Fruit fly (Drosophila melanogaster) whole organism, embryonic: ENCODE data around the gene CG14329.
A peak's percentile ranks its signal among the peaks of the same experiment; 100 is the strongest.

ENCODE experiments used
- Ada2b ChIP-seq: fragments of 200-800 bp; sonication (Bioruptor generic); IDR thresholded peaks from 2 replicates; pipeline ENCODE4 v1.3.6; 2022; ENCODE audit warnings: missing biosample characterization, missing genetic modification characterization
- Bdp1 ChIP-seq: fragments of 200-800 bp; sonication (Bioruptor generic); optimal IDR thresholded peaks from 3 replicates; lab custom pipeline; 2016; ENCODE audit warnings: missing biosample characterization, missing genetic modification characterization
- CG10321 ChIP-seq: fragments of 200-800 bp; sonication (Bioruptor generic); IDR thresholded peaks from 2 replicates; pipeline ENCODE4 v1.3.6; 2022; ENCODE audit warnings: missing biosample characterization, missing genetic modification characterization
- CG10654 ChIP-seq: fragments of 200-800 bp; sonication (Bioruptor generic); optimal IDR thresholded peaks from 2 replicates; lab custom pipeline; 2016; ENCODE audit warnings: missing biosample characterization, missing genetic modification characterization
- CG11560 ChIP-seq: fragments of 200-800 bp; sonication (Bioruptor generic); IDR thresholded peaks from 3 replicates; pipeline ENCODE4 v1.3.6; 2022; ENCODE audit warnings: missing biosample characterization, missing genetic modification characterization
- CG12155 ChIP-seq: fragments of 200-800 bp; sonication (Bioruptor generic); optimal IDR thresholded peaks from 3 replicates; lab custom pipeline; 2016; ENCODE audit warnings: missing biosample characterization, missing genetic modification characterization
- CG14050 ChIP-seq: fragments of 200-800 bp; sonication (Bioruptor generic); IDR thresholded peaks from 3 replicates; pipeline ENCODE4 v1.3.6; 2022; ENCODE audit warnings: missing biosample characterization, missing genetic modification characterization
- CG14441 ChIP-seq: fragments of 200-800 bp; sonication (Bioruptor generic); IDR thresholded peaks from 2 replicates; pipeline ENCODE4 v1.3.6; 2022; ENCODE audit warnings: missing biosample characterization, missing genetic modification characterization
- CG14860 ChIP-seq: fragments of 200-800 bp; sonication (Bioruptor generic); IDR thresholded peaks from 3 replicates; pipeline ENCODE4 v1.3.6; 2022; ENCODE audit warnings: missing biosample characterization, missing genetic modification characterization; ENCODE audit not compliant: partially characterized antibody
- CG17328 ChIP-seq: fragments of 200-800 bp; sonication (Bioruptor generic); IDR thresholded peaks from 2 replicates; pipeline ENCODE4 v1.3.6; 2022; ENCODE audit warnings: missing biosample characterization, missing genetic modification characterization
- CG2116 ChIP-seq: fragments of 200-800 bp; sonication (Bioruptor generic); optimal IDR thresholded peaks from 3 replicates; lab custom pipeline; 2018; ENCODE audit warnings: missing biosample characterization, mild to moderate bottlenecking, missing genetic modification characterization
- CG31365 ChIP-seq: fragments of 200-800 bp; sonication (Bioruptor generic); optimal IDR thresholded peaks from 2 replicates; lab custom pipeline; 2018; ENCODE audit warnings: missing biosample characterization, mild to moderate bottlenecking, missing genetic modification characterization
- CG32767 ChIP-seq: fragments of 200-800 bp; sonication (Bioruptor generic); IDR thresholded peaks from 2 replicates; pipeline ENCODE4 v1.3.6; 2022; ENCODE audit warnings: missing biosample characterization, missing genetic modification characterization
- CG4360 ChIP-seq: fragments of 200-800 bp; sonication (Bioruptor generic); IDR thresholded peaks from 2 replicates; pipeline ENCODE4 v1.3.6; 2022; ENCODE audit warnings: missing biosample characterization, missing genetic modification characterization
- CG6272 ChIP-seq: fragments of 200-800 bp; sonication (Bioruptor generic); IDR thresholded peaks from 2 replicates; pipeline ENCODE4 v1.3.6; 2022; ENCODE audit warnings: missing biosample characterization, missing genetic modification characterization
- CG7745 ChIP-seq: fragments of 200-800 bp; sonication (Bioruptor generic); optimal IDR thresholded peaks from 2 replicates; lab custom pipeline; 2018; ENCODE audit warnings: missing biosample characterization, mild to moderate bottlenecking, missing genetic modification characterization, moderate library complexity
- CkIIα-i1 ChIP-seq: fragments of 200-800 bp; sonication (Bioruptor generic); IDR thresholded peaks from 2 replicates; pipeline ENCODE4 v1.3.6; 2022; ENCODE audit warnings: missing biosample characterization, missing genetic modification characterization
- HmgZ ChIP-seq: fragments of 200-800 bp; sonication (Bioruptor generic); optimal IDR thresholded peaks from 2 replicates; lab custom pipeline; 2018; ENCODE audit warnings: missing biosample characterization, mild to moderate bottlenecking, missing genetic modification characterization
- Hsf ChIP-seq: fragments of 200-800 bp; sonication (Bioruptor generic); optimal IDR thresholded peaks from 3 replicates; lab custom pipeline; 2016; ENCODE audit warnings: missing biosample characterization, missing genetic modification characterization
- Lim3 ChIP-seq: fragments of 200-800 bp; sonication (Bioruptor generic); IDR thresholded peaks from 2 replicates; pipeline ENCODE4 v1.3.6; 2022; ENCODE audit warnings: missing biosample characterization, missing genetic modification characterization
- Lpt ChIP-seq: fragments of >200 bp; optimal IDR thresholded peaks from 2 replicates; lab custom pipeline; 2018; ENCODE audit warnings: missing biosample characterization, missing genetic modification characterization
- Oaz ChIP-seq: fragments of 200-800 bp; sonication (Bioruptor generic); IDR thresholded peaks from 2 replicates; pipeline ENCODE4 v1.3.6; 2022; ENCODE audit warnings: missing biosample characterization, missing genetic modification characterization
- Ptx1 ChIP-seq: fragments of 200-800 bp; sonication (Bioruptor generic); IDR thresholded peaks from 2 replicates; pipeline ENCODE4 v1.3.6; 2022; ENCODE audit warnings: missing biosample characterization, missing genetic modification characterization
- Side ChIP-seq: fragments of 200-800 bp; sonication (Bioruptor generic); optimal IDR thresholded peaks from 2 replicates; lab custom pipeline; 2016; ENCODE audit warnings: missing biosample characterization, missing genetic modification characterization
- Ssrp ChIP-seq: fragments of 200-800 bp; sonication (Bioruptor generic); optimal IDR thresholded peaks from 2 replicates; lab custom pipeline; 2018; ENCODE audit warnings: missing biosample characterization, mild to moderate bottlenecking, missing genetic modification characterization, moderate library complexity
- Xbp1 ChIP-seq: fragments of 200-800 bp; sonication (Bioruptor generic); optimal IDR thresholded peaks from 3 replicates; lab custom pipeline; 2016; ENCODE audit warnings: missing biosample characterization, mild to moderate bottlenecking, missing genetic modification characterization
- ab ChIP-seq: fragments of 200-800 bp; sonication (Bioruptor generic); optimal IDR thresholded peaks from 2 replicates; lab custom pipeline; 2016; ENCODE audit warnings: missing biosample characterization, missing genetic modification characterization
- cad ChIP-seq: fragments of >200 bp; optimal IDR thresholded peaks from 2 replicates; lab custom pipeline; 2017; ENCODE audit warnings: missing biosample characterization, missing genetic modification characterization
- chif ChIP-seq, 2 experiments: fragments of 200-800 bp; sonication (Bioruptor generic); optimal IDR thresholded peaks; 3 replicates each; lab custom pipeline; 2016; ENCODE audit warnings: missing biosample characterization in 2 of 2, missing genetic modification characterization in 2 of 2
- crp ChIP-seq, 2 experiments: fragments of 200-800 bp; sonication (Bioruptor generic); optimal IDR thresholded peaks; 2 replicates in 1 of 2; 3 replicates in 1 of 2; lab custom pipeline; 2017; ENCODE audit warnings: missing biosample characterization in 2 of 2, missing genetic modification characterization in 2 of 2, mild to moderate bottlenecking in 1 of 2, moderate library complexity in 1 of 2
- dm ChIP-seq: fragments of 200-800 bp; sonication (Bioruptor generic); optimal IDR thresholded peaks from 3 replicates; lab custom pipeline; 2016; ENCODE audit warnings: missing biosample characterization, missing genetic modification characterization
- eve ChIP-seq, 2 experiments: fragments of >200 bp; optimal IDR thresholded peaks; 2 replicates each; lab custom pipeline; 2017; ENCODE audit warnings: missing biosample characterization in 2 of 2, missing genetic modification characterization in 2 of 2
- fd96Cb ChIP-seq: fragments of 200-800 bp; sonication (Bioruptor generic); optimal IDR thresholded peaks from 2 replicates; lab custom pipeline; 2018; ENCODE audit warnings: missing biosample characterization, mild to moderate bottlenecking, missing genetic modification characterization, moderate library complexity
- gcm2 ChIP-seq: fragments of 200-800 bp; sonication (Bioruptor generic); optimal IDR thresholded peaks from 2 replicates; lab custom pipeline; 2016; ENCODE audit warnings: missing biosample characterization, missing genetic modification characterization
- hth ChIP-seq: fragments of >200 bp; optimal IDR thresholded peaks from 2 replicates; lab custom pipeline; 2017; ENCODE audit warnings: inconsistent platforms
- jigr1 ChIP-seq: fragments of 200-800 bp; sonication (Bioruptor generic); IDR thresholded peaks from 3 replicates; pipeline ENCODE4 v1.3.6; 2022; ENCODE audit warnings: missing biosample characterization, missing genetic modification characterization
- kni ChIP-seq: fragments of 200-800 bp; sonication (Bioruptor generic); optimal IDR thresholded peaks from 3 replicates; lab custom pipeline; 2017; ENCODE audit warnings: mild to moderate bottlenecking, missing biosample characterization, missing genetic modification reagents, missing genetic modification characterization
- knrl ChIP-seq: fragments of 200-800 bp; sonication (Bioruptor generic); IDR thresholded peaks from 3 replicates; pipeline ENCODE4 v1.3.6; 2022; ENCODE audit warnings: missing biosample characterization, missing genetic modification characterization; ENCODE audit not compliant: partially characterized antibody
- maf-S ChIP-seq: fragments of 200-800 bp; sonication (Bioruptor generic); optimal IDR thresholded peaks from 2 replicates; lab custom pipeline; 2016; ENCODE audit warnings: missing biosample characterization, missing genetic modification characterization
- phol ChIP-seq: fragments of 200-800 bp; sonication (Bioruptor generic); optimal IDR thresholded peaks from 3 replicates; lab custom pipeline; 2018; ENCODE audit warnings: missing biosample characterization, mild to moderate bottlenecking, missing genetic modification characterization, moderate library complexity
- pnt ChIP-seq: fragments of 200-800 bp; sonication (Bioruptor generic); optimal IDR thresholded peaks from 3 replicates; lab custom pipeline; 2016; ENCODE audit warnings: missing biosample characterization, missing genetic modification characterization
- pros ChIP-seq: fragments of 200-800 bp; sonication (Bioruptor generic); optimal IDR thresholded peaks from 3 replicates; lab custom pipeline; 2019; ENCODE audit warnings: missing biosample characterization, mild to moderate bottlenecking, missing genetic modification characterization, moderate library complexity
- ranshi ChIP-seq: fragments of 200-800 bp; sonication (Bioruptor generic); IDR thresholded peaks from 2 replicates; pipeline ENCODE4 v1.3.6; 2022; ENCODE audit warnings: missing biosample characterization, missing genetic modification characterization
- scrt ChIP-seq: fragments of 200-800 bp; sonication (Bioruptor generic); optimal IDR thresholded peaks from 2 replicates; lab custom pipeline; 2018; ENCODE audit warnings: missing biosample characterization, mild to moderate bottlenecking, missing genetic modification characterization, moderate library complexity
- sens ChIP-seq: fragments of 200-800 bp; sonication (Bioruptor generic); peaks from one replicate; lab custom pipeline; 2016; ENCODE audit warnings: missing biosample characterization, missing genetic modification characterization
- sens-2 ChIP-seq: fragments of 200-800 bp; sonication (Bioruptor generic); IDR thresholded peaks from 2 replicates; pipeline ENCODE4 v1.3.6; 2022; ENCODE audit warnings: missing biosample characterization, missing genetic modification characterization
- stwl ChIP-seq: fragments of 200-800 bp; sonication (Bioruptor generic); optimal IDR thresholded peaks from 3 replicates; lab custom pipeline; 2018; ENCODE audit warnings: missing biosample characterization, mild to moderate bottlenecking, missing genetic modification characterization, moderate library complexity
- ttk ChIP-seq: fragments of 200-800 bp; sonication (Bioruptor generic); IDR thresholded peaks from 2 replicates; pipeline ENCODE4 v2.1.2; 2022; ENCODE audit warnings: missing biosample characterization, missing genetic modification characterization
- usp ChIP-seq: fragments of >200 bp; optimal IDR thresholded peaks from 2 replicates; lab custom pipeline; 2017; ENCODE audit warnings: missing biosample characterization, missing genetic modification characterization
- vnd ChIP-seq: fragments of 200-800 bp; sonication (Bioruptor generic); IDR thresholded peaks from 3 replicates; pipeline ENCODE4 v1.3.6; 2022; ENCODE audit warnings: missing biosample characterization, missing genetic modification characterization; ENCODE audit not compliant: partially characterized antibody

Gene CG14329

dm6 chr3R:17604198-17604879, 4.8 kb upstream of the CG14329 start (continued):
- TF ChIP-seq dm (GFP tag; lab: Kevin White, UChicago), result no peak
- no peak for TF ChIP-seq pnt (GFP tag; lab: Kevin White, UChicago)
- TF ChIP-seq Lpt, result no peak
- TF ChIP-seq pros (GFP tag; lab: Kevin White, UChicago), result peak; percentile 99
- TF ChIP-seq stwl (tag; lab: Kevin White, UChicago), result peak; percentile 11
- TF ChIP-seq CG31365, result peak; percentile 22
- no peak for TF ChIP-seq Side (GFP tag; lab: Kevin White, UChicago)
- peak; percentile 33; the same call in 1 of the 2 replicates for TF ChIP-seq Oaz (GFP tag; lab: Robert Waterston, UW)
- TF ChIP-seq maf-S (GFP tag; lab: Kevin White, UChicago), result peak; percentile 25
- TF ChIP-seq sens-2 (GFP tag; lab: Robert Waterston, UW), result no peak
- TF ChIP-seq cad, result no peak
- TF ChIP-seq usp, result no peak
- peak in 1 of 2 experiments; percentile 18 for TF ChIP-seq crp (GFP tag; optimal IDR thresholded peaks at IDR 0.05; lab: Kevin White, UChicago)
- TF ChIP-seq CG11560 (tag; lab: Robert Waterston, UW), result no peak
- TF ChIP-seq sens (GFP tag; lab: Kevin White, UChicago), result peak; percentile 90
- peak; percentile 69 for TF ChIP-seq ranshi
- TF ChIP-seq CG14050, result no peak; the same call in 2 of the 3 replicates
- peak; percentile 89 for TF ChIP-seq phol (tag; lab: Kevin White, UChicago)
- peak; percentile 84 for TF ChIP-seq scrt (GFP tag; lab: Kevin White, UChicago)
- TF ChIP-seq eve (GFP tag; optimal IDR thresholded peaks at IDR 0.05; lab: Kevin White, UChicago), result no peak
- TF ChIP-seq CG2116 (GFP tag; lab: Kevin White, UChicago), result peak; percentile 61
- no peak for TF ChIP-seq knrl (GFP tag; lab: Robert Waterston, UW)
- 0 out of 3 replicates have a peak, but pooled peaks have one; percentile 27 for TF ChIP-seq vnd (GFP tag; lab: Robert Waterston, UW)
- TF ChIP-seq ttk, result peak; percentile 62
- TF ChIP-seq kni, result peak; percentile 95
- TF ChIP-seq CG32767, result peak; percentile 56; the same call in 1 of the 2 replicates
- TF ChIP-seq HmgZ (tag; lab: Kevin White, UChicago), result no peak
- TF ChIP-seq Bdp1 (GFP tag; lab: Kevin White, UChicago), result peak; percentile 33
- TF ChIP-seq CG12155 (GFP tag; lab: Kevin White, UChicago), result peak; percentile 43
- TF ChIP-seq Ptx1 (GFP tag; lab: Robert Waterston, UW), result peak; percentile 74
- TF ChIP-seq ab, result peak; percentile 44
- 0 out of 3 replicates have a peak, but pooled peaks have one; percentile 30 for TF ChIP-seq CG14860 (GFP tag; lab: Robert Waterston, UW)
- TF ChIP-seq CkIIα-i1 (GFP tag; lab: Robert Waterston, UW), result no peak
- TF ChIP-seq Hsf, result peak; percentile 59
- no peak for TF ChIP-seq Lim3 (GFP tag; lab: Robert Waterston, UW)
- TF ChIP-seq hth (lab: Kevin White, UChicago), result no peak
- TF ChIP-seq jigr1 (GFP tag; lab: Robert Waterston, UW), result no peak
- TF ChIP-seq Xbp1 (GFP tag; lab: Kevin White, UChicago), result peak; percentile 78
- TF ChIP-seq CG10654 (GFP tag; lab: Kevin White, UChicago), result peak; percentile 59
- TF ChIP-seq CG7745, result no peak
- peak; percentile 33; the same call in 1 of the 2 replicates for TF ChIP-seq CG6272 (GFP tag; lab: Robert Waterston, UW)
- peak; percentile 78 for TF ChIP-seq CG17328 (GFP tag; lab: Robert Waterston, UW)
- peak; percentile 88 for TF ChIP-seq Ssrp (tag; lab: Kevin White, UChicago)
- peak; percentile 12 to 56 for TF ChIP-seq chif (GFP tag; optimal IDR thresholded peaks at IDR 0.05; lab: Kevin White, UChicago)
- peak; percentile 64 for TF ChIP-seq CG14441 (GFP tag; lab: Robert Waterston, UW)
- no peak for TF ChIP-seq CG10321 (GFP tag; lab: Robert Waterston, UW)
- TF ChIP-seq gcm2 (GFP tag; lab: Kevin White, UChicago), result peak; percentile 29
- TF ChIP-seq Ada2b (GFP tag; lab: Robert Waterston, UW), result peak; percentile 66
- TF ChIP-seq fd96Cb (tag; lab: Kevin White, UChicago), result peak; percentile 88
- TF ChIP-seq CG4360 (GFP tag; lab: Robert Waterston, UW), result 0 out of 2 replicates have a peak, but pooled peaks have one; percentile 34
